Fruit fly (Drosophila melanogaster) S2 (cell line): ENCODE results near the gene CG8132.

Experiments
- CG8478 ChIP-seq: fragments of >200 bp; optimal IDR thresholded peaks from 2 replicates; lab custom pipeline; 2018
- CTCF ChIP-seq, 2 experiments: fragments of >200 bp; optimal IDR thresholded peaks; 2 replicates each; lab custom pipeline; 2018

- TF ChIP-seq CTCF (optimal IDR thresholded peaks at IDR 0.05; lab: Kevin White, UChicago) (no peak), CG8478 (lab: Kevin White, UChicago) (no peak)
These were observed 5.3 kb upstream of the CG8132 start for dm6 chr3R:9395998-9396397.
